Fruit fly (Drosophila melanogaster): Measurements from ENCODE around the gene ago.

dm6 chr3L:4254301-4254834, at the start of gene ago, which contains the start of gene CG1265:
- no peak for TF ChIP-seq Mnt (GFP tag; optimal IDR thresholded peaks at IDR 0.05)
- TF ChIP-seq CG7101 (tag; optimal IDR thresholded peaks at IDR 0.05), result peak; percentile 73
- TF ChIP-seq CG11617 (GFP tag; optimal IDR thresholded peaks at IDR 0.05), result peak; percentile 59
- no peak for TF ChIP-seq kay (GFP tag; ENCODE audit: borderline replicate concordance)
- TF ChIP-seq cnc (optimal IDR thresholded peaks at IDR 0.05), result no peak
- TF ChIP-seq pad (GFP tag; optimal IDR thresholded peaks at IDR 0.05), result peak; percentile 44
- TF ChIP-seq CG14711 (tag; optimal IDR thresholded peaks at IDR 0.05), result peak; percentile 64
- TF ChIP-seq Clk (GFP tag; optimal IDR thresholded peaks at IDR 0.05), result no peak
- no peak for TF ChIP-seq CG12768 (GFP tag; optimal IDR thresholded peaks at IDR 0.05)
